Fruit fly (Drosophila melanogaster) whole organism, adult: Measurements from ENCODE around the gene CG11760.

Source experiments
- CG11617 ChIP-seq: fragments of 200-800 bp; sonication (Bioruptor generic); optimal IDR thresholded peaks from 2 replicates; lab custom pipeline; 2017; ENCODE audit warnings: mild to moderate bottlenecking, missing biosample characterization, missing genetic modification reagents, missing genetic modification characterization
- CG12768 ChIP-seq: fragments of 200-800 bp; sonication (Bioruptor generic); optimal IDR thresholded peaks from 2 replicates; lab custom pipeline; 2017; ENCODE audit warnings: missing biosample characterization, missing genetic modification characterization, mild to moderate bottlenecking, moderate library complexity, missing genetic modification reagents
- CG14711 ChIP-seq: fragments of 200-800 bp; sonication (Bioruptor generic); optimal IDR thresholded peaks from 2 replicates; lab custom pipeline; 2018; ENCODE audit warnings: missing biosample characterization, mild to moderate bottlenecking, missing genetic modification characterization, moderate library complexity
- CG1620 ChIP-seq: fragments of 200-800 bp; sonication (Bioruptor generic); optimal IDR thresholded peaks from 2 replicates; lab custom pipeline; 2016; ENCODE audit warnings: missing biosample characterization, missing genetic modification characterization
- CG33017 ChIP-seq: fragments of 200-800 bp; sonication (Bioruptor generic); optimal IDR thresholded peaks from 2 replicates; lab custom pipeline; 2018; ENCODE audit warnings: missing biosample characterization, mild to moderate bottlenecking, missing genetic modification characterization, moderate library complexity
- CG5204 ChIP-seq: fragments of 200-800 bp; sonication (Bioruptor generic); optimal IDR thresholded peaks from 2 replicates; lab custom pipeline; 2016; ENCODE audit warnings: missing biosample characterization, missing genetic modification characterization
- CG7045 ChIP-seq: fragments of 200-800 bp; sonication (Bioruptor generic); optimal IDR thresholded peaks from 2 replicates; lab custom pipeline; 2017; ENCODE audit warnings: missing biosample characterization, mild to moderate bottlenecking, missing genetic modification characterization
- CG7101 ChIP-seq: fragments of 200-800 bp; sonication (Bioruptor generic); optimal IDR thresholded peaks from 2 replicates; lab custom pipeline; 2018; ENCODE audit warnings: missing biosample characterization, mild to moderate bottlenecking, missing genetic modification characterization, moderate library complexity
- Clk ChIP-seq: fragments of 200-800 bp; sonication (Bioruptor generic); optimal IDR thresholded peaks from 2 replicates; lab custom pipeline; 2017; ENCODE audit warnings: missing biosample characterization, missing genetic modification characterization
- Crg-1 ChIP-seq: fragments of 200-800 bp; sonication (Bioruptor generic); optimal IDR thresholded peaks from 2 replicates; lab custom pipeline; 2016; ENCODE audit warnings: missing biosample characterization, missing genetic modification characterization
- Hr96 ChIP-seq: fragments of 200-800 bp; sonication (Bioruptor generic); optimal IDR thresholded peaks from 2 replicates; lab custom pipeline; 2016; ENCODE audit warnings: missing biosample characterization, missing genetic modification characterization
- Mnt ChIP-seq: fragments of 200-800 bp; sonication (Bioruptor generic); optimal IDR thresholded peaks from 2 replicates; lab custom pipeline; 2016; ENCODE audit warnings: missing biosample characterization, mild to moderate bottlenecking, missing genetic modification characterization
- bab1 ChIP-seq: fragments of 200-800 bp; sonication (Bioruptor generic); optimal IDR thresholded peaks from 3 replicates; lab custom pipeline; 2019; ENCODE audit warnings: missing biosample characterization, mild to moderate bottlenecking, missing genetic modification characterization, moderate library complexity
- cic ChIP-seq: fragments of 200-800 bp; sonication (Bioruptor generic); optimal IDR thresholded peaks from 2 replicates; lab custom pipeline; 2017; ENCODE audit warnings: missing biosample characterization, mild to moderate bottlenecking, missing genetic modification characterization, moderate library complexity
- cnc ChIP-seq, 2 experiments: fragments of >200 bp; optimal IDR thresholded peaks; 2 replicates each; lab custom pipeline; 2017
- kay ChIP-seq: fragments of 200-800 bp; sonication (Bioruptor generic); peaks from one replicate; lab custom pipeline; 2016; ENCODE audit warnings: missing biosample characterization, missing genetic modification characterization, borderline replicate concordance
- ovo ChIP-seq: fragments of 200-800 bp; sonication (Bioruptor generic); optimal IDR thresholded peaks from 2 replicates; lab custom pipeline; 2016; ENCODE audit warnings: missing biosample characterization, missing genetic modification characterization
- pad ChIP-seq: fragments of 200-800 bp; sonication (Bioruptor generic); optimal IDR thresholded peaks from 3 replicates; lab custom pipeline; 2017; ENCODE audit warnings: missing biosample characterization, missing genetic modification characterization, mild to moderate bottlenecking, moderate library complexity, missing genetic modification reagents
- tj ChIP-seq: fragments of 200-800 bp; sonication (Bioruptor generic); optimal IDR thresholded peaks from 3 replicates; lab custom pipeline; 2017; ENCODE audit warnings: missing biosample characterization, mild to moderate bottlenecking, missing genetic modification characterization, moderate library complexity
- toe ChIP-seq: fragments of 200-800 bp; sonication (Bioruptor generic); optimal IDR thresholded peaks from 2 replicates; lab custom pipeline; 2016; ENCODE audit warnings: missing biosample characterization, missing genetic modification characterization

Gene CG11760

DNA sequence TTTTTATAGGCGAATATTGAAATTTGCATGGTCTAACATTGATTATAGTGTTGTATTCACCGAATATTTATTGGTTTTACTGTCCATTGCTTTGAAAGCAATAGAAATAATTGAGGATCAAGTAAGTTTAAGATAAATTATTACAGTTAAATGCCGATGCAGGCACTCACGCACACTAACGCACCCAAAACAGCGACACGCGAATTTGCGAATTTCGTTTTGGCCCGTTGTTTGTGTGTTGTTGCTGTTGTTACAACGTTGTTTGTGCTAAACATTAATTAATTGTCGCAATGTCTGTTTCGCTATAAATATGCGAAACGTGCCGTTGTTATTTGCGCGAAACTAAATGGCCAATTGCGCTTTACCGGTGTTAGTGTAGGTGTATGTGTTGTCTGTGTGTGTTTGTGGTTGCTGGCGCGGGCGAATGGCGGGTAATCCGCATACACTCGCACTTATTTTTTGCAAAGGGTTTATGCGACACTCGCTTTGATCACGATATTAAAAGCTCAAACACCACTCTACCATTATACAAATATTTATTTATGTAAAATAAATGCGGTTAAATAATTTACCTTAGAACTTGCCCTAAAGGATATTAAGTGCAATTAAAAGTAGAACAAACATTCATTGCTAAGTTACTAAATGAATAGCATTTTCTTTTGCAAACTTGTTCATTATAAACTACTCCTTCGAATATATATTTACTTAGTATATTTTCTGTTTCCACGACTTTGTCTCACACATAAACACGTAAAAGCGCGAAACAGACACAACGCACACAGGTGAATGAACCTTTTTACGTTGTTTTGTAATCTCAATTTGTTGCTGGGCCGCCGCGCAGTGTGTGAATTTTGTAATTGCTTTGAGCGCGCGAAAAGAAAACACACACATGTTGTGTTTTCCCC is 29.1 kb downstream of the CG11760 start:
- TF ChIP-seq ovo (GFP tag; lab: Kevin White, UChicago) (peak; percentile 45), tj (GFP tag; lab: Kevin White, UChicago) (peak; percentile 70), CG11617 (GFP tag; lab: Kevin White, UChicago) (peak; percentile 85), CG7045 (GFP tag; lab: Kevin White, UChicago) (peak; percentile 84), bab1 (peak; percentile 87), CG33017 (tag; lab: Kevin White, UChicago) (peak; percentile 92), Clk (GFP tag; lab: Kevin White, UChicago) (peak; percentile 69), Mnt (GFP tag; lab: Kevin White, UChicago) (peak; percentile 28), cnc (optimal IDR thresholded peaks at IDR 0.05; lab: Kevin White, UChicago) (no peak), CG14711 (tag; lab: Kevin White, UChicago) (peak; percentile 79), CG1620 (GFP tag; lab: Kevin White, UChicago) (peak; percentile 6), CG12768 (peak; percentile 82), CG7101 (tag; lab: Kevin White, UChicago) (peak; percentile 85), CG5204 (GFP tag; lab: Kevin White, UChicago) (peak; percentile 64), kay (GFP tag; lab: Kevin White, UChicago) (peak; percentile 83), cic (peak; percentile 31), pad (GFP tag; lab: Kevin White, UChicago) (peak; percentile 58), toe (peak; percentile 45), Crg-1 (GFP tag; lab: Kevin White, UChicago) (peak; percentile 42), Hr96 (GFP tag; lab: Kevin White, UChicago) (peak; percentile 20)

DNA sequence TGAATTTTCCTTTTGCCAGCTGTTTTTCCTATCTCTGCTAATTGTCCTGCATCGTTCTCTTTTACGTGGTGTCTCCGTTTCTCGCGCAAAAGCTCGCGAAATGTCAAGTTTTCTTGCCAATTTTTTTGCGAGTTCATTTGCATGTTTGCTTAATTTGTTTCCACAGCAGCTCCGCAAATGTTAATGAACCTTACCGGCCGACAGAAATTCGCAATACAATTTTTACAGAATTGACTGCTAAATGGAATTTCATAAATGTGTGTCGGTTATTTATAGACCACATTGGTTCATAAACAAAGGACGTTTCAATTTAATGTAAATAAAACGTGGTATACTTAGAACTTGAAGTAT is 29.8 kb downstream of the CG11760 start:
- TF ChIP-seq tj (GFP tag; lab: Kevin White, UChicago) (no peak), bab1 (no peak), CG11617 (GFP tag; lab: Kevin White, UChicago) (no peak), ovo (GFP tag; lab: Kevin White, UChicago) (no peak), Clk (GFP tag; lab: Kevin White, UChicago) (no peak)

DNA sequence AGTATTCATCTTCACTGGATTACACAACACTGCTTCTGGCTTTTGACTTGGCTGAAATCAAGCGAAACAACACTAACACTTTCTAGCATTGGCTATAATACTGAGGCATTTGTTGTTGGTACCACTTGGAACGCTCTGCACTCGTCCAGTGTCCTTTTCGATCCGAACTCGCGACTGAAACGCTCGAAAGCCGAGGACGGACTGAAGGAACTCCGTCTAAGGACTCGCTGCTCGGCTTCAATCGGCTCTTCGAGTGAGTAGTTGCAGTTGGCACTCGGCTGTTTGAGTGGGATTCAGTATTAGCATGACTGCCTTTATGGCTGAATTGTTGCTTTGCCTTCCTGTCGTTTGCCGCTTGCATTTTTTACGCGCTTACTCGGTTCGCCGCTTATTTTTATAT is 49.0 kb downstream of the CG11760 start, which contains the start of the genes CG34135 and CG11768:
Gene CG34135 (minus strand): TSS at position 194 of the 400 bp plus-strand sequence.
Gene CG11768 (minus strand): TSS at position 203 of the 400 bp plus-strand sequence.
- TF ChIP-seq CG5204 (GFP tag; lab: Kevin White, UChicago) (no peak), Crg-1 (GFP tag; lab: Kevin White, UChicago) (no peak), CG12768 (no peak), cnc (optimal IDR thresholded peaks at IDR 0.05; lab: Kevin White, UChicago) (no peak), CG1620 (GFP tag; lab: Kevin White, UChicago) (no peak), CG7045 (GFP tag; lab: Kevin White, UChicago) (no peak), CG7101 (tag; lab: Kevin White, UChicago) (no peak), ovo (GFP tag; lab: Kevin White, UChicago) (no peak)

DNA sequence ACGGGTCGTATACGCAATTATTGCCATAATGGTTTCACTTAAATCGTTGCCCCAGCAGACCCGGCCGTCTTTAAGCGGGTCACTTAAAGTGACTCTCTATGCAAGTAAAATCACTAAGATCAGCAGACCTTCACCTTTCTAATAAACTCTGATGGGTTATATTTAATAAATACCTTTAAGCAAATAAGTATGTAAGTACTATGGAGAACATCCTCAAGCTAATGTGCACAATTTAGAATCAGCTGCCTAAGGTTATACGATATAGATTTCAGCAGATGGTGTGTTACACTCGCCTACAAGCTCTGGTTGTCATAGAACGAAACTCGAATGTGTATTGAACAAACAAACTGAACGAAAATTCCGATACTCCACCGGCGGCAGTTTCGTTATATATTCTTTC is 50.1 kb downstream of the CG11760 start, which contains the start of gene CG8236:
Gene CG8236 (plus strand): TSS at position 301 of the 400 bp plus-strand sequence.
- TF ChIP-seq CG14711 (tag; lab: Kevin White, UChicago) (no peak), CG1620 (GFP tag; lab: Kevin White, UChicago) (no peak), Hr96 (GFP tag; lab: Kevin White, UChicago) (no peak), Crg-1 (GFP tag; lab: Kevin White, UChicago) (no peak), CG33017 (tag; lab: Kevin White, UChicago) (no peak), pad (GFP tag; lab: Kevin White, UChicago) (no peak), kay (GFP tag; lab: Kevin White, UChicago) (no peak), cic (no peak), toe (no peak), Mnt (GFP tag; lab: Kevin White, UChicago) (no peak)
